Worm (Caenorhabditis elegans): ENCODE results near the gene mrps-18.C.

The mrps-18.C gene

DNA sequence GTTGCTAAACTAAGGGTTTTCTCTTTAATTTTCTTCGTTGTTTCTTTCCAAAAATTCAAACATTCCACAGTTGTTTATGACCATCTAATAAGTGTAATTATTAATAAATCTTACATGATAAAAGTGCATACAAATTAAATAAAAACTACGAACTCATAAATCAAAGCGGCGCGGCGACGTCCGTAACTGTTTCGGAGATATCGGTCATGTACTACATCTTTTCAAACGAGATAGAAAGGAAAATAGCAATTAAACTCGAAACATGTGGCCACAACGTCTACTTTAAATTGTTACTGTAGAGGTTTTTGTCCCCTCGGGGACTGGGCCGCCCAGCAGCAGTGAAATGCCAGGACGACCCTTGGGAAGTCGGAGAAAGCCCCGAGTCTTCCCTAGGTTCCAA, 20.1 kb upstream of the mrps-18.C start:
- TF ChIP-seq F49E8.2 (tag; optimal IDR thresholded peaks at IDR 0.05; ENCODE audit: borderline replicate concordance) (no peak), lsy-2 (tag; optimal IDR thresholded peaks at IDR 0.05) (no peak), hlh-11 (tag; optimal IDR thresholded peaks at IDR 0.05) (no peak), daf-16 (GFP tag; optimal IDR thresholded peaks at IDR 0.05) (no peak), daf-16 (tag; optimal IDR thresholded peaks at IDR 0.05) (no peak), ces-1 (GFP tag; optimal IDR thresholded peaks at IDR 0.05) (no peak), zfp-2 (tag; optimal IDR thresholded peaks at IDR 0.05) (no peak), hif-1 (tag; optimal IDR thresholded peaks at IDR 0.05) (no peak), spr-3 (GFP tag; optimal IDR thresholded peaks at IDR 0.05) (no peak), ceh-20 (GFP tag; IDR thresholded peaks at IDR 0.05) (no peak), lin-1 (GFP tag; IDR thresholded peaks at IDR 0.05) (no peak), nhr-102 (tag; optimal IDR thresholded peaks at IDR 0.05) (no peak), vab-7 (GFP tag; IDR thresholded peaks at IDR 0.05) (no peak), php-3 (GFP tag; IDR thresholded peaks at IDR 0.05) (no peak), pqm-1 (tag; optimal IDR thresholded peaks at IDR 0.05) (no peak), D1046.2 (GFP tag; IDR thresholded peaks at IDR 0.05) (no peak)

DNA sequence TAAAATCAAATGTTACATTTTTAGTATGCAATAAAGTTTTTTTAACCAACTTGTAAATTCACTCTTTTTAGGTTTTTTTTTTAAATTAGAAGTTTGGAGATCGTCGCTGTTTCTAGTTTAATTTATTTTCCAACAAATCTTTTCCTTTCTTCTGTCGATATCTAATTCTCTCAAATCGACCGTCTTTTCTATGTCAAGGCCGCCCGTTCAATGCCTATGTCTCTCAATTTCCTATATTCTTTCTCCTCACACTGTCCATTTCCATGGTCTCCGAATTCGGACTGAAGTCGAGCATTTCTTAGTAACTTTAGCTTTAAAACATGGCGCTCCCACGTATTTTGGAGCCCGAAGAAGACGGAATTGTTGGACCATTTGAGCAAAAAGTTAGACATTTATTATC, 19.4 kb upstream of the mrps-18.C start, which contains the start of the genes T14B4.5 and T14B4.20:
T14B4.5 (plus strand) TSS at position 226 of the 400 bp plus-strand sequence.
T14B4.20 (plus strand) TSS at position 264 of the 400 bp plus-strand sequence.
- TF ChIP-seq ZK337.2 (GFP tag; IDR thresholded peaks at IDR 0.05) (no peak), fkh-10 (GFP tag; optimal IDR thresholded peaks at IDR 0.05) (no peak), ctbp-1 (GFP tag; IDR thresholded peaks at IDR 0.05) (no peak), daf-8 (GFP tag; IDR thresholded peaks at IDR 0.05) (no peak), T20F7.1 (GFP tag; optimal IDR thresholded peaks at IDR 0.05) (no peak), F26F4.8 (GFP tag; conservative IDR thresholded peaks at IDR 0.05) (no peak), lsy-2 (tag; optimal IDR thresholded peaks at IDR 0.05) (no peak), nhr-28 (tag; optimal IDR thresholded peaks at IDR 0.05) (no peak), nhr-41 (GFP tag; IDR thresholded peaks at IDR 0.05) (no peak)

DNA sequence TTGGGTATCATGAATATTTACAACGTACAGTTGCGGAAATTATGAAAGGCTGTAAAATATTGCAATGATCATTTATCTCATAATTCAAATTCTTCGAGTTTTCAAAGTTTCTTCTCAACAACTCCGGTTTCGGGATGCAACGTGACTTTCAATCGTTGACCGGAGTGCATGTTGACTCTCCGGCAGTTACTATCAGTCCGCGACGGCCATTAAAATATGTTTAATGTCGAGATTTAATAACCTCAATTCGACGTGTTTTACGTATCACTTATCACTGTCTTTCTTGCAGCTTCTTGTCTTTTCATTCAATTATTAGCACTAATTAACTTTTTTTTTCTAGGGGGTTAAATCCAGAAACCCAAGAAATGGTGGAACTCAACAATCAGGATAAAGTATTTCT, 17.8 kb upstream of the mrps-18.C start, which contains the start of gene tsp-10:
tsp-10 (plus strand) TSS at position 366 of the 400 bp plus-strand sequence.
- 0 out of 2 replicates have a peak, but pooled peaks have one; percentile 37 for TF ChIP-seq php-3 (GFP tag; IDR thresholded peaks at IDR 0.05)
- peak; percentile 30 for TF ChIP-seq dve-1 (tag; optimal IDR thresholded peaks at IDR 0.05; ENCODE audit: insufficient read depth)
- no peak for TF ChIP-seq mdt-29 (GFP tag; IDR thresholded peaks at IDR 0.05)
- no peak for TF ChIP-seq nhr-10 (tag; optimal IDR thresholded peaks at IDR 0.05)
- no peak for TF ChIP-seq daf-16 (GFP tag; optimal IDR thresholded peaks at IDR 0.05)
- TF ChIP-seq daf-16 (tag; optimal IDR thresholded peaks at IDR 0.05) = peak; percentile 65
- no peak for TF ChIP-seq nhr-77 (tag; optimal IDR thresholded peaks at IDR 0.05)
- TF ChIP-seq ceh-82 (tag; optimal IDR thresholded peaks at IDR 0.05) = no peak
- TF ChIP-seq nhr-28 (tag; optimal IDR thresholded peaks at IDR 0.05) = peak; percentile 4
- no peak for TF ChIP-seq madf-5 (GFP tag; IDR thresholded peaks at IDR 0.05)

DNA sequence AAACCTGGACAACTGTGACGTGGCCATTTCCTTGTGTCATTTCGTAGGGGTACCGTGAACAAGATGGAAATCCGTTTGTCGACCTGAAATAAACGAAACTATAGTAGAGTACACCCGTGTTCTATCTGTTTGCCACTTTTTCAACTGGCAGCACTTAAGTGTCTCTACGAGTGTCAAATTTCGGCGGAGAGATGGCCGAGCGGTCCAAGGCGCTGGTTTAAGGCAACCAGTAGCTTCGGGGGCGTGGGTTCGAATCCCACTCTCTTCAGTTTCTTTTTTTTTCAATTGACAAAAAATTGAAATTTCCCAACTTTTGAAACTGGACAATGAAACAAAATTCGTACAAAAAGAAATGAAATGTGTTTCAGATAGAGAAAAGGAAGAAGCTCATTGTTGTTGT, 14.4 kb upstream of the mrps-18.C start:
- peak; percentile 32 for TF ChIP-seq nhr-28 (tag; optimal IDR thresholded peaks at IDR 0.05)
- peak; percentile 63; the same call in 1 of the 2 replicates for TF ChIP-seq arid-1 (GFP tag; conservative IDR thresholded peaks at IDR 0.05)
- TF ChIP-seq F37D6.2 (tag; optimal IDR thresholded peaks at IDR 0.05) = no peak
- 0 out of 2 replicates have a peak, but pooled peaks have one; percentile 33 for TF ChIP-seq tra-1 (GFP tag; IDR thresholded peaks at IDR 0.05)
- peak; percentile 21 for TF ChIP-seq spr-1 (tag; optimal IDR thresholded peaks at IDR 0.05)
- TF ChIP-seq ceh-28 (tag; optimal IDR thresholded peaks at IDR 0.05) = no peak
- TF ChIP-seq unc-130 (GFP tag; optimal IDR thresholded peaks at IDR 0.05) = peak; percentile 26
- no peak for TF ChIP-seq zfp-3 (GFP tag; conservative IDR thresholded peaks at IDR 0.05)
- TF ChIP-seq snpc-1.2 (GFP tag; IDR thresholded peaks at IDR 0.05) = no peak
- 0 out of 2 replicates have a peak, but pooled peaks have one; percentile 23 for TF ChIP-seq ceh-44 (GFP tag; IDR thresholded peaks at IDR 0.05)
- TF ChIP-seq mes-2 (tag; optimal IDR thresholded peaks at IDR 0.05; ENCODE audit: poor library complexity, severe bottlenecking) = peak; percentile 50
- TF ChIP-seq mxl-3 (GFP tag; optimal IDR thresholded peaks at IDR 0.05) = peak; percentile 27
- 0 out of 2 replicates have a peak, but pooled peaks have one; percentile 38 for TF ChIP-seq ctbp-1 (GFP tag; IDR thresholded peaks at IDR 0.05)
- TF ChIP-seq dpl-1 (GFP tag; optimal IDR thresholded peaks at IDR 0.05) = no peak
- 0 out of 2 replicates have a peak, but pooled peaks have one; percentile 71 for TF ChIP-seq dmd-8 (GFP tag; IDR thresholded peaks at IDR 0.05)
- peak; percentile 16 for TF ChIP-seq dve-1 (tag; optimal IDR thresholded peaks at IDR 0.05; ENCODE audit: insufficient read depth)
- peak; percentile 63; the same call in 1 of the 2 replicates for TF ChIP-seq nhr-41 (GFP tag; IDR thresholded peaks at IDR 0.05)
- TF ChIP-seq nhr-11 (tag; optimal IDR thresholded peaks at IDR 0.05) = no peak
- TF ChIP-seq dmd-9 (GFP tag; IDR thresholded peaks at IDR 0.05) = peak; percentile 59; the same call in 1 of the 2 replicates
- TF ChIP-seq madf-5 (GFP tag; IDR thresholded peaks at IDR 0.05) = 0 out of 4 replicates have a peak, but pooled peaks of 1 of the 2 experiments have one; percentile 58

Data from whole organism, L4 larva.